Worm (Caenorhabditis elegans): ENCODE measurements around the gene Y42H9AR.2.

Gene Y42H9AR.2

DNA sequence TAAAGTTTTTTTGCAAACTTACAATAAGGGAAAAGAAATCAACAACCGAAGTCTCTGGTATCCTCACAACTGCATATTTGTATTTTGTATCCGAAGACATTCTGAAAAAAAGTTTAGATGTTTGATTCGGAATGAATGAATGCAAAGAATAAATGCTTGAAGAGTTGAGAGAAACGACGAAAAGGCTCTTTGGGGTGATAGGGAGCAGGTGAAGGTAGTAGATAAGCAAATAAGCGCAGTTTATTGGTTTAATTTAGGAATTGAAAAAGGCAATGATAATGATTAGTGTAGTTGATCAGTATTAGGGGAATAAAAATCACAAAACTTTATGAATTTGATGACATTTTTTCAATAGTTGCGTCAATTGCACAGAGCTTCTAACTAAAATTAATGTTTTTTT, 13.1 kb upstream of the Y42H9AR.2 start, which contains the start of gene nsy-7 (continued):
- no peak for TF ChIP-seq F37D6.2 (tag; optimal IDR thresholded peaks at IDR 0.05)

DNA sequence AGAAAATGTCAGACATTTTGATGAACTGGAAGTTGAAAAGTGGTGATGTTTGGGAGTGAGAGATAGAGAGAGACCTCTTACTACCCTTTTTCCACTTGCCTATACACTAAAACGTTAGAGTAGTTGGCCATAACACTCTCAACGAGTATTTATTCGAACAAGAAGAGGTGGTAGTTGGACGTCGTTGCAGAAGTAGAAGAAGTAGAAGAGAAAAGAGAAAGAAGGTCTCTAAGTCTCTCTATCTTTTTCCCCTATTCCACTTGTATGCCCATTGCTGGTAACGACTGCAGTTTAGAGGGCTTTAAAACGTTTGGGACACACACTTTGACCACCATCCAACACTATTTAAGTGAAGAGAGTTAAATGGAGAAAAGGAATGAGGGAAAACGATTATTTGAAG, 8.2 kb upstream of the Y42H9AR.2 start:
- TF ChIP-seq hmg-1.1 (GFP tag; IDR thresholded peaks at IDR 0.05) (peak; percentile 23; the same call in 1 of the 2 replicates), ztf-7 (tag; optimal IDR thresholded peaks at IDR 0.05) (no peak), dve-1 (tag; optimal IDR thresholded peaks at IDR 0.05; ENCODE audit: insufficient read depth) (no peak), daf-19 (GFP tag; conservative IDR thresholded peaks at IDR 0.05) (no peak)

DNA sequence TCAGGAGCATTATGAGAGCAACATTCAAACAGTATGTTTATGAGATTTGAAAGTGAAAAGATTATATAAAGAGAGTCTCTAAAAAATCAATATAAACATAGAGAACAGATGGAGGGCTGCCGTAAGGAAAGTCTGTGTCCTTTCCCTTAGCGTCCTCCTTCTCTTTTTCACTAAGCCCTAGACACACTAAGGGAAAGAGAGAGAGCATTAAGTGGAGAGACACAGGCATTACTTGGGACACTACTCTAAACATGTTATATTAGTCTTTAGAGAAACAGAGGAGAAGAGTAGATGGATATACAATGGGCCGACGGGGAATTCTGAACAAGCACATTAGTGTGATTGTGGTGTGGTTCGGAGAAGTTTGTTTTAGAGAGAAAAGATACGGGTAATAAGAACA, 3.3 kb upstream of the Y42H9AR.2 start:
- TF ChIP-seq tra-1 (GFP tag; IDR thresholded peaks at IDR 0.05) = no peak
- no peak for TF ChIP-seq zip-11 (GFP tag; IDR thresholded peaks at IDR 0.05)
- no peak for TF ChIP-seq lir-3 (tag; optimal IDR thresholded peaks at IDR 0.05)
- no peak for TF ChIP-seq snpc-1.2 (GFP tag; IDR thresholded peaks at IDR 0.05)
- TF ChIP-seq hlh-30 (tag; optimal IDR thresholded peaks at IDR 0.05; ENCODE audit: insufficient read depth) = no peak
- TF ChIP-seq snpc-4 (tag; optimal IDR thresholded peaks at IDR 0.05) = no peak

DNA sequence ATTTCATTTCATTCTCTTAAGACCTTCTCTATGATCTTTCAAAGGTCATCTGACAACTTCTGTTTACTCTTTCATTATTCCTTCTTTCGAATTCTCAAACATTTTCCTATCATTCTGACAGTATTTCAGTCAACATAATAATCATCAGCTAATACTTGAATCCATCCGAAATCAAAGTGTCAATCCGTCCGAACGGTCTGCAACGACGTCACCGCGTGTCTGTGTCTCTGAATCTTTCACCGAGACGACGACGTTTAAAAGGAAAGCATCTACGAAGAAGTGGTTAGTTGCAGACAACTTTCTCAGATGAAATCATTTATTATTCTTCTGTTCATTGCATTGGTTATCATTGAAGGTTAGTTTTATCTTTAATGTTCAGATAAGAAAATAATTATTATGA, 2.5 kb downstream of the Y42H9AR.2 start, which contains the start of gene Y42H9AR.5:
Gene Y42H9AR.5, plus strand, starts transcription at position 301 of the 400 bp plus-strand sequence.
- peak; percentile 12 for TF ChIP-seq aha-1 (tag)
- TF ChIP-seq mdl-1 (tag; optimal IDR thresholded peaks at IDR 0.05) = peak in 1 of 2 experiments; percentile 9
- TF ChIP-seq nhr-111 (GFP tag; optimal IDR thresholded peaks at IDR 0.05) = no peak

DNA sequence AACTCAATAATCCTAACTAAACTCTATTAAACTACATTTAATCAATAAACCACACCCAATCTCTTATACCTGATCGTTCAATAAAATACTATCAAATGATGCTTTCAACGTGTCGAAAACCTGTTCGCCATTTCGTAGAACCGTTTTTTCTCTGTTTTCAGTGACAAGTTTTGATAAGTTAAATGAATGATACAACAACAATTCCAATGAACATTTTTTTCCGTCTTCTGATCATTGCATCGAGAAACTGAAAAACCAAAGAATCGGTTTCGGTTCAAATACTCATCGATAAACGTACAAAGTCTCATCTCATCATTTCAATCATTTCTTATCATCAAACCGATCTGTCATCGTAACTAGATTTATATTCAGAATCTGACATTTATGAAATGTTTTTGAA, 3.5 kb downstream of the Y42H9AR.2 start:
- no peak for TF ChIP-seq mes-2 (tag; optimal IDR thresholded peaks at IDR 0.05; ENCODE audit: poor library complexity, severe bottlenecking)
- no peak for TF ChIP-seq hmg-1.1 (GFP tag; IDR thresholded peaks at IDR 0.05)
- TF ChIP-seq ceh-44 (GFP tag; IDR thresholded peaks at IDR 0.05) = no peak
- TF ChIP-seq tag-97 (GFP tag; IDR thresholded peaks at IDR 0.05) = no peak
- no peak for TF ChIP-seq Y48G9A.11 (GFP tag; IDR thresholded peaks at IDR 0.05)
- TF ChIP-seq D1046.2 (GFP tag; IDR thresholded peaks at IDR 0.05) = no peak
- peak in 1 of 2 experiments; percentile 81 for TF ChIP-seq unc-62 (GFP tag; optimal IDR thresholded peaks at IDR 0.05 in 1 of 2)
- no peak for TF ChIP-seq unc-62 (tag; optimal IDR thresholded peaks at IDR 0.05)
- no peak for TF ChIP-seq lim-7 (GFP tag; IDR thresholded peaks at IDR 0.05)
- TF ChIP-seq dmd-6 (GFP tag; IDR thresholded peaks at IDR 0.05) = peak; percentile 59; the same call in 1 of the 2 replicates
- TF ChIP-seq zip-2 (tag; optimal IDR thresholded peaks at IDR 0.05) = no peak
- TF ChIP-seq lin-29 (GFP tag; IDR thresholded peaks at IDR 0.05) = no peak
- no peak for TF ChIP-seq sdz-12 (GFP tag; optimal IDR thresholded peaks at IDR 0.05)
- no peak for TF ChIP-seq R02D3.7 (tag; optimal IDR thresholded peaks at IDR 0.05)
- TF ChIP-seq mdt-29 (GFP tag; IDR thresholded peaks at IDR 0.05) = no peak
- TF ChIP-seq aha-1 (tag) = no peak
- TF ChIP-seq lin-1 (GFP tag; IDR thresholded peaks at IDR 0.05) = no peak
- TF ChIP-seq nhr-102 (tag; optimal IDR thresholded peaks at IDR 0.05) = no peak
- TF ChIP-seq mxl-3 (GFP tag; optimal IDR thresholded peaks at IDR 0.05) = peak; percentile 73
- peak; percentile 9 for TF ChIP-seq nhr-48 (tag; optimal IDR thresholded peaks at IDR 0.05)
- TF ChIP-seq fkh-10 (GFP tag; optimal IDR thresholded peaks at IDR 0.05) = no peak
- TF ChIP-seq zag-1 (tag; optimal IDR thresholded peaks at IDR 0.05) = no peak
- no peak for TF ChIP-seq dve-1 (tag; optimal IDR thresholded peaks at IDR 0.05; ENCODE audit: insufficient read depth)
- no peak for TF ChIP-seq dmd-8 (GFP tag; IDR thresholded peaks at IDR 0.05)
- no peak for TF ChIP-seq aly-2 (tag; optimal IDR thresholded peaks at IDR 0.05)

All from whole organism, L4 larva.